Worm (Caenorhabditis elegans) whole organism, L1 larva: ENCODE measurements around the gene Y50D4C.3.

ENCODE experiments used
- C16A3.4 ChIP-seq: fragments of 150-350 bp; optimal IDR thresholded peaks from 2 replicates; lab custom pipeline; 2014; ENCODE audit warnings: missing biosample characterization, missing genetic modification characterization
- C34B4.2 ChIP-seq: sonication (generic microtip); optimal IDR thresholded peaks from 2 replicates; lab custom pipeline; 2017; ENCODE audit warnings: mild to moderate bottlenecking, missing genetic modification characterization, missing compliant biosample characterization
- aly-2 ChIP-seq: fragments of 150-350 bp; optimal IDR thresholded peaks from 2 replicates; lab custom pipeline; 2014; ENCODE audit warnings: missing biosample characterization, missing genetic modification characterization
- blmp-1 ChIP-seq: fragments of 150-350 bp; optimal IDR thresholded peaks from 2 replicates; lab custom pipeline; 2014; ENCODE audit warnings: missing biosample characterization, missing genetic modification characterization
- ceh-88 ChIP-seq: fragments of 200-800 bp; sonication (Bioruptor generic); IDR thresholded peaks from 2 replicates; pipeline ENCODE4 v1.3.6; 2022; ENCODE audit warnings: missing genetic modification characterization, missing compliant biosample characterization
- ceh-90 ChIP-seq: sonication (generic microtip); optimal IDR thresholded peaks from 2 replicates; lab custom pipeline; 2016; ENCODE audit warnings: missing genetic modification characterization, missing compliant biosample characterization
- dpl-1 ChIP-seq, 3 experiments: fragments of 150-350 bp in 2 of 3; sonication (generic microtip) in 1 of 3; optimal IDR thresholded peaks; 2 replicates each; lab custom pipeline; 2014 to 2017; ENCODE audit warnings: missing biosample characterization in 3 of 3, missing genetic modification characterization in 3 of 3, missing genetic modification reagents in 3 of 3
- efl-1 ChIP-seq, 4 experiments: fragments of 150-350 bp; optimal IDR thresholded peaks in 3 of 4; peaks in 1 of 4; 1 replicate in 1 of 4; 2 replicates in 3 of 4; lab custom pipeline; 2014; ENCODE audit warnings: missing biosample characterization in 2 of 4, missing genetic modification characterization in 2 of 4, missing genetic modification reagents in 2 of 4
- egl-13 ChIP-seq: sonication (generic microtip); optimal IDR thresholded peaks from 2 replicates; lab custom pipeline; 2016; ENCODE audit warnings: missing genotype, missing genetic modification reagents, missing genetic modification characterization, missing compliant biosample characterization
- egl-27 ChIP-seq, 2 experiments: fragments of 150-350 bp in 1 of 2; sonication (generic microtip); optimal IDR thresholded peaks; 3 replicates each; lab custom pipeline; 2017 to 2018; ENCODE audit warnings: missing biosample characterization in 2 of 2, missing genetic modification characterization in 2 of 2, missing genetic modification reagents in 2 of 2
- elt-2 ChIP-seq: sonication (generic microtip); optimal IDR thresholded peaks from 2 replicates; lab custom pipeline; 2016; ENCODE audit warnings: missing genetic modification characterization, mild to moderate bottlenecking, inconsistent platforms, missing compliant biosample characterization, missing genetic modification reagents
- elt-3 ChIP-seq, 6 experiments: fragments of 150-350 bp in 1 of 6; sonication (generic microtip); optimal IDR thresholded peaks; 2 replicates each; lab custom pipeline; 2017 to 2018; ENCODE audit warnings: missing biosample characterization in 6 of 6, missing genetic modification characterization in 6 of 6, inconsistent platforms in 1 of 6
- ets-5 ChIP-seq: fragments of 200-800 bp; sonication (Bioruptor generic); IDR thresholded peaks from 2 replicates; pipeline ENCODE4 v1.3.6; 2022; ENCODE audit warnings: missing genetic modification characterization, missing compliant biosample characterization
- fkh-10 ChIP-seq: sonication (generic microtip); optimal IDR thresholded peaks from 2 replicates; lab custom pipeline; 2017; ENCODE audit warnings: missing biosample characterization, missing genetic modification reagents, missing genetic modification characterization
- fos-1 ChIP-seq: fragments of 150-350 bp; optimal IDR thresholded peaks from 2 replicates; lab custom pipeline; 2014; ENCODE audit warnings: missing biosample characterization, missing genetic modification characterization
- hpl-2 ChIP-seq: fragments of 150-350 bp; optimal IDR thresholded peaks from 2 replicates; lab custom pipeline; 2014; ENCODE audit warnings: missing biosample characterization, missing genetic modification reagents, missing genetic modification characterization
- irx-1 ChIP-seq: sonication (generic microtip); optimal IDR thresholded peaks from 2 replicates; lab custom pipeline; 2016; ENCODE audit warnings: missing genetic modification characterization, missing compliant biosample characterization
- lin-15B ChIP-seq: fragments of 150-350 bp; sonication (generic microtip); optimal IDR thresholded peaks from 3 replicates; lab custom pipeline; 2014; ENCODE audit warnings: missing biosample characterization, missing genetic modification characterization
- lin-35 ChIP-seq, 2 experiments: fragments of 150-350 bp; optimal IDR thresholded peaks; 2 replicates each; lab custom pipeline; 2014; ENCODE audit warnings: missing biosample characterization in 2 of 2, missing genetic modification characterization in 2 of 2, missing genetic modification reagents in 2 of 2
- lin-39 ChIP-seq: fragments of 150-350 bp; optimal IDR thresholded peaks from 2 replicates; lab custom pipeline; 2014; ENCODE audit warnings: missing biosample characterization, missing genetic modification reagents, missing genetic modification characterization
- mab-9 ChIP-seq: fragments of 200-800 bp; sonication (Bioruptor generic); IDR thresholded peaks from 2 replicates; pipeline ENCODE4 v1.3.6; 2022; ENCODE audit warnings: missing genetic modification reagents, missing genetic modification characterization, missing compliant biosample characterization
- mef-2 ChIP-seq: fragments of 150-350 bp; optimal IDR thresholded peaks from 2 replicates; lab custom pipeline; 2014; ENCODE audit warnings: missing biosample characterization, missing genetic modification characterization
- nhr-20 ChIP-seq: sonication (generic microtip); optimal IDR thresholded peaks from 2 replicates; lab custom pipeline; 2016; ENCODE audit warnings: mild to moderate bottlenecking, missing genetic modification characterization, missing compliant biosample characterization
- nhr-71 ChIP-seq: sonication (generic microtip); optimal IDR thresholded peaks from 2 replicates; lab custom pipeline; 2016; ENCODE audit warnings: mild to moderate bottlenecking, missing genetic modification characterization, moderate library complexity, missing compliant biosample characterization
- nhr-77 ChIP-seq: fragments of 150-350 bp; optimal IDR thresholded peaks from 2 replicates; lab custom pipeline; 2014; ENCODE audit warnings: missing biosample characterization, missing genetic modification characterization
- nhr-85 ChIP-seq: sonication (generic microtip); peaks from one replicate; lab custom pipeline; 2016; ENCODE audit warnings: missing genetic modification characterization, inconsistent platforms, missing compliant biosample characterization
- nhr-90 ChIP-seq: sonication (generic microtip); optimal IDR thresholded peaks from 2 replicates; lab custom pipeline; 2016; ENCODE audit warnings: mild to moderate bottlenecking, missing genetic modification characterization, missing compliant biosample characterization; ENCODE audit not compliant: poor library complexity
- pax-3 ChIP-seq: fragments of 200-800 bp; sonication (Bioruptor generic); optimal IDR thresholded peaks from 2 replicates; lab custom pipeline; 2018; ENCODE audit warnings: mild to moderate bottlenecking, missing genetic modification characterization, moderate library complexity, missing compliant biosample characterization
- pqm-1 ChIP-seq: sonication (generic microtip); optimal IDR thresholded peaks from 3 replicates; lab custom pipeline; 2017; ENCODE audit warnings: missing biosample characterization, missing genetic modification characterization
- rnt-1 ChIP-seq: sonication (generic microtip); optimal IDR thresholded peaks from 2 replicates; lab custom pipeline; 2016; ENCODE audit warnings: mild to moderate bottlenecking, missing genetic modification characterization, moderate library complexity, missing compliant biosample characterization
- skn-1 ChIP-seq: fragments of 150-350 bp; optimal IDR thresholded peaks from 2 replicates; lab custom pipeline; 2014; ENCODE audit warnings: missing biosample characterization, missing genetic modification characterization
- snpc-4 ChIP-seq: fragments of 150-350 bp; optimal IDR thresholded peaks from 2 replicates; lab custom pipeline; 2014; ENCODE audit warnings: missing biosample characterization, missing genetic modification characterization
- snu-23 ChIP-seq: sonication (generic microtip); optimal IDR thresholded peaks from 2 replicates; lab custom pipeline; 2016; ENCODE audit warnings: missing genetic modification characterization, missing compliant biosample characterization
- sox-4 ChIP-seq: sonication (generic microtip); optimal IDR thresholded peaks from 2 replicates; lab custom pipeline; 2016; ENCODE audit warnings: missing genetic modification characterization, missing compliant biosample characterization
- swsn-7 ChIP-seq: sonication (generic microtip); optimal IDR thresholded peaks from 2 replicates; lab custom pipeline; 2016; ENCODE audit warnings: missing genetic modification characterization, missing compliant biosample characterization
- tbx-2 ChIP-seq: sonication (generic microtip); optimal IDR thresholded peaks from 2 replicates; lab custom pipeline; 2016; ENCODE audit warnings: missing genetic modification characterization, missing compliant biosample characterization
- tlp-1 ChIP-seq: fragments of 150-350 bp; optimal IDR thresholded peaks from 2 replicates; lab custom pipeline; 2014; ENCODE audit warnings: missing biosample characterization, missing genetic modification characterization
- unc-130 ChIP-seq: fragments of 150-350 bp; optimal IDR thresholded peaks from 2 replicates; lab custom pipeline; 2017; ENCODE audit warnings: missing biosample characterization, missing genetic modification characterization, inconsistent platforms
- unc-30 ChIP-seq: sonication (generic microtip); optimal IDR thresholded peaks from 2 replicates; lab custom pipeline; 2017; ENCODE audit warnings: missing biosample characterization, missing genetic modification characterization
- unc-62 ChIP-seq: fragments of 150-350 bp; optimal IDR thresholded peaks from 2 replicates; lab custom pipeline; 2014; ENCODE audit warnings: missing biosample characterization, missing genetic modification reagents, missing genetic modification characterization
- unc-86 ChIP-seq: sonication (generic microtip); optimal IDR thresholded peaks from 2 replicates; lab custom pipeline; 2016; ENCODE audit warnings: missing genetic modification characterization, missing compliant biosample characterization
- vab-15 ChIP-seq: sonication (generic microtip); optimal IDR thresholded peaks from 2 replicates; lab custom pipeline; 2017; ENCODE audit warnings: missing genotype, mild to moderate bottlenecking, missing genetic modification characterization, missing compliant biosample characterization
- xbp-1 ChIP-seq: sonication (generic microtip); optimal IDR thresholded peaks from 2 replicates; lab custom pipeline; 2016; ENCODE audit warnings: missing genetic modification characterization, missing compliant biosample characterization

The Y50D4C.3 gene

DNA sequence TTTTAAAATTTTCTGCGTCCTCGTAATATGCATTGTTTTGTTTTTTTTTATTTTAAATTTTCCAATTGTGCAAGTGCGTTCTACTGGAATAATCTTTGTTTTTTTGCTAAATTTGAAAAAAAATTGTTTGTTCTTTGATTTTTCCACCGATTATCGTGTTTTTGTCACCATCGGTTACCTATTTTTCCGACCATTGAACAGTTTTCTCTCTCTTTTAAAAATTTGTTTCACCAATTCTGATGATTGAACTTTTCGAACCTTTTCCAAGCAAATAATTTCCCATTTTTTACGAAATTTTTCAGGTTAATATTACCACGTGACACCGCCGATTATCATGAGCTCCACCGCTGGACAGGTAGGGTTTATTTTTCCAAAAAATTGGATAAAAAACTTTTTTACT is 33.6 kb downstream of the Y50D4C.3 start, which contains the start of gene adh-5:
Gene adh-5, plus strand, starts transcription at position 301 of the 400 bp plus-strand sequence.
- TF ChIP-seq lin-39 (tag; lab: Kevin White, UChicago) = no peak
- TF ChIP-seq nhr-20 (tag; lab: Kevin White, UChicago) = no peak
- TF ChIP-seq irx-1 = no peak
- no peak for TF ChIP-seq efl-1 (optimal IDR thresholded peaks at IDR 0.05; lab: Kevin White, UChicago)
- peak in 1 of 2 experiments; percentile 11 for TF ChIP-seq efl-1 (GFP tag; optimal IDR thresholded peaks at IDR 0.05 in 1 of 2; lab: Kevin White, UChicago)
- no peak for TF ChIP-seq elt-2 (tag; lab: Kevin White, UChicago)
- no peak for TF ChIP-seq egl-27 (tag; optimal IDR thresholded peaks at IDR 0.05; lab: Kevin White, UChicago)
- TF ChIP-seq blmp-1 (tag; lab: Kevin White, UChicago) = no peak
- TF ChIP-seq tbx-2 (tag; lab: Kevin White, UChicago) = no peak

DNA sequence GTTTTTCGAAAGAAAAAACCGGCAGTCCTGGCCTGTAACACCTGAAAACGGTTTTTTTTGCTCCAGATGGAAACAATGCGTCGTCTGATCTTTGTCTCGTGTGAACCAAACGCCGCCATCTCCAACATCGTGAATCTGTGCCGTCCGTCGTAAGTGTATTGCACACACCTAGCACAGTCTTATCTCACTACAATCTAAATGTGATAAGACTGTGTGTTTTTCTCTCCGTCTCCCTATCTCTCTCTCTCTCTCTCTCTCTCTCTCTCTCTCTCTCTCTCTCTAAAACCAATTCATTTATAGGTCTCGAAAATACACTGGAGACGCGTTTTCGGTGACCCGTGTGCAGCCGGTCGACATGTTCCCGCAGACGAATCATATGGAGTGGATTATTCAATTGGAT is 34.5 kb downstream of the Y50D4C.3 start:
- TF ChIP-seq lin-35 (GFP tag; optimal IDR thresholded peaks at IDR 0.05; lab: Kevin White, UChicago) = peak; percentile 39 to 69
- TF ChIP-seq blmp-1 (tag; lab: Kevin White, UChicago) = peak; percentile 3
- TF ChIP-seq lin-15B = no peak
- TF ChIP-seq nhr-20 (tag; lab: Kevin White, UChicago) = peak; percentile 52
- TF ChIP-seq C16A3.4 = peak; percentile 1
- TF ChIP-seq skn-1 (tag; lab: Kevin White, UChicago) = no peak
- peak in 1 of 2 experiments; percentile 2 for TF ChIP-seq efl-1 (optimal IDR thresholded peaks at IDR 0.05; lab: Kevin White, UChicago)
- peak in 1 of 2 experiments; percentile 89 for TF ChIP-seq efl-1 (GFP tag; optimal IDR thresholded peaks at IDR 0.05 in 1 of 2; lab: Kevin White, UChicago)
- TF ChIP-seq nhr-77 = no peak
- TF ChIP-seq dpl-1 (GFP tag; optimal IDR thresholded peaks at IDR 0.05; lab: Kevin White, UChicago) = peak in 1 of 3 experiments; percentile 29
- no peak for TF ChIP-seq mab-9 (GFP tag; lab: Robert Waterston, UW)
- TF ChIP-seq elt-3 (tag; optimal IDR thresholded peaks at IDR 0.05; lab: Kevin White, UChicago) = peak in 5 of 6 experiments; percentile 34 to 84 (median 58)
- peak; percentile 27 for TF ChIP-seq snu-23 (GFP tag; lab: Kevin White, UChicago)
- peak; percentile 59 for TF ChIP-seq nhr-85 (tag; lab: Kevin White, UChicago)
- no peak for TF ChIP-seq vab-15
- TF ChIP-seq pqm-1 = peak; percentile 53
- peak; percentile 76 for TF ChIP-seq elt-2 (tag; lab: Kevin White, UChicago)
- no peak for TF ChIP-seq mef-2 (tag; lab: Kevin White, UChicago)
- TF ChIP-seq pax-3 (tag; lab: Kevin White, UChicago) = no peak
- peak; percentile 27 for TF ChIP-seq nhr-71 (tag; lab: Kevin White, UChicago)
- TF ChIP-seq swsn-7 (tag; lab: Kevin White, UChicago) = no peak
- TF ChIP-seq nhr-90 (tag; lab: Kevin White, UChicago) = peak; percentile 32
- TF ChIP-seq, all 84 proteins: peak for 13

DNA sequence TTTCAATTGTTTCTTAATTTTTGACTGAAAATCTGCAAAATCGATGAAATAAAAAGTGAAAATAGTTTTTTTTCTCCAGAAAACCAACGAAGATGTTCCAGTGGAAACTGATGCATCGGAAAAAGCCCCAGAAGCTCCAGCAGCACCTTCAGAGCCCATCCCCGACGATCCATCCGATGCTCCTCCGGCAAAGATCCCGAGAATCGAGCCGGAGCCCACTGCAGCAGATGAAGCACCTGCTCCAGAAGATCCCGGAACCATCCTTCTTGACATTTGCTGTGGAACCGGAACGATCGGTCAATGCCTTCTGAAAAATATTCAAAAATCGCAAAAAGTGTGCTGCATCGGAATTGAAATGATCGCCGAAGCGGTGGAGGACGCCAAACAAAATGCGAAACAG is 36.4 kb downstream of the Y50D4C.3 start:
- no peak for TF ChIP-seq sox-4 (tag; lab: Kevin White, UChicago)
- TF ChIP-seq efl-1 (optimal IDR thresholded peaks at IDR 0.05; lab: Kevin White, UChicago) = no peak
- peak in 1 of 2 experiments; percentile 17 for TF ChIP-seq efl-1 (GFP tag; optimal IDR thresholded peaks at IDR 0.05 in 1 of 2; lab: Kevin White, UChicago)
- 0 out of 2 replicates have a peak, but pooled peaks have one; percentile 39 for TF ChIP-seq ets-5 (GFP tag; lab: Robert Waterston, UW)

DNA sequence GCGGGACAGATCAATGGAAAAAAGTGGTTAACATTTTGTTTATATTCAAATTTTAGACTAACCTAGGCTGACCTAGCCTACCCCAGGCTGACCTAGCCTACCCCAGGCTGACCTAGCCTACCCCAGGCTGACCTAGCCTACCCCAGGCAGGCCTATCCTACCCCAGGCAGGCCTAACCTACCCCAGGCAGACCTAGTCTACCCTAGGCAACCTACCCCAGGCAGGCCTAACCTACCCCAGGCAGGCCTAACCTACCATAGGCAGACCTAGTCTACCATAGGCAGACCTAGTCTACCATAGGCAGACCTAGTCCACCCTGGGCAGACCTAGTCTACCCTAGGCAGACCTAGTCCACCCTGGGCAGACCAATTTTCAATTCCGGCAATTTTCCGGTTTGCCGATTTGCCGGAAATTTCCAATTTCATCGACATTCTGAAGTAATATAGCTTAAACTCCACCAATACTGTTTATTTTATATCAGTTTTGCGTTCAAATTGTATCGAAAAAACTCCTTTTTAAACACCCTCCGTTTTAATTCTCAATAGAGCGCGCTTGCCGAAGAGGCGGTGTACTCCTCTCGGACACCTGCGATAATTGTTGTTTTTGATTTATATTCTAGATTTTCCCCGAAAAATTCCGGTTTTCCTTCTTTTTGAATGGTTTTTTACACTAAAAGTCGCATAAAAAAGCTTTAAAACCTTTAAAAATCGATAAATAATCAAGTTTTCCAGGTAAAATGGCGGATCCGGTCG is 40.6 kb downstream of the Y50D4C.3 start, which contains the start of gene trm-2A:
Gene trm-2A, plus strand, starts transcription at position 732 of the 752 bp plus-strand sequence.
- no peak for TF ChIP-seq hpl-2
- TF ChIP-seq ceh-90 (tag; lab: Kevin White, UChicago) = peak; percentile 33
- TF ChIP-seq nhr-85 (tag; lab: Kevin White, UChicago) = peak; percentile 91
- peak; percentile 98 to 99 for TF ChIP-seq lin-35 (GFP tag; optimal IDR thresholded peaks at IDR 0.05; lab: Kevin White, UChicago)
- peak; percentile 63 for TF ChIP-seq unc-86
- TF ChIP-seq unc-62 = no peak
- TF ChIP-seq ceh-88 (GFP tag; lab: Robert Waterston, UW) = no peak
- TF ChIP-seq C34B4.2 = no peak
- peak; percentile 89 to 98 (median 98) for TF ChIP-seq dpl-1 (GFP tag; optimal IDR thresholded peaks at IDR 0.05; lab: Kevin White, UChicago)
- TF ChIP-seq tlp-1 (tag; lab: Kevin White, UChicago) = no peak
- peak; percentile 82 for TF ChIP-seq xbp-1
- TF ChIP-seq rnt-1 (tag; lab: Kevin White, UChicago) = peak; percentile 94
- peak; percentile 79 for TF ChIP-seq vab-15
- TF ChIP-seq egl-27 (tag; optimal IDR thresholded peaks at IDR 0.05; lab: Kevin White, UChicago) = no peak
- peak; percentile 78 for TF ChIP-seq aly-2 (tag; lab: Kevin White, UChicago)
- TF ChIP-seq fos-1 = peak; percentile 57
- TF ChIP-seq unc-30 = peak; percentile 11
- TF ChIP-seq egl-13 (tag; lab: Kevin White, UChicago) = peak; percentile 38
- no peak for TF ChIP-seq mef-2 (tag; lab: Kevin White, UChicago)
- TF ChIP-seq snpc-4 (tag; lab: Kevin White, UChicago) = peak; percentile 11
- TF ChIP-seq tbx-2 (tag; lab: Kevin White, UChicago) = peak; percentile 83
- TF ChIP-seq unc-130 = peak; percentile 88
- peak; percentile 68 for TF ChIP-seq nhr-77
- TF ChIP-seq fkh-10 (GFP tag; lab: Kevin White, UChicago) = no peak
- no peak for TF ChIP-seq pqm-1
